Fruit fly (Drosophila melanogaster) whole organism, embryonic: ENCODE results near the gene Nf-YC.
A peak's percentile ranks its signal among the peaks of the same experiment; 100 is the strongest.

Experiments used
- Atf6 ChIP-seq: fragments of 200-800 bp; sonication (Bioruptor generic); IDR thresholded peaks from 2 replicates; pipeline ENCODE4 v1.3.6; 2022; ENCODE audit warnings: missing biosample characterization, missing genetic modification characterization
- CG10366 ChIP-seq: fragments of 200-800 bp; sonication (Bioruptor generic); IDR thresholded peaks from 2 replicates; pipeline ENCODE4 v1.3.6; 2022; ENCODE audit warnings: missing biosample characterization, missing genetic modification characterization
- CG10543 ChIP-seq: fragments of 200-800 bp; sonication (Bioruptor generic); optimal IDR thresholded peaks from 3 replicates; lab custom pipeline; 2017; ENCODE audit warnings: missing biosample characterization, mild to moderate bottlenecking, missing genetic modification characterization, moderate library complexity
- CG11695 ChIP-seq: fragments of 200-800 bp; sonication (Bioruptor generic); IDR thresholded peaks from 3 replicates; pipeline ENCODE4 v1.3.6; 2022; ENCODE audit warnings: missing biosample characterization, missing genetic modification characterization
- CG12659 ChIP-seq: fragments of 200-800 bp; sonication (Bioruptor generic); optimal IDR thresholded peaks from 3 replicates; lab custom pipeline; 2017; ENCODE audit warnings: mild to moderate bottlenecking, missing biosample characterization, missing genetic modification reagents, missing genetic modification characterization
- CG13123 ChIP-seq: fragments of 200-800 bp; sonication (Bioruptor generic); optimal IDR thresholded peaks from 2 replicates; lab custom pipeline; 2016; ENCODE audit warnings: missing biosample characterization, missing genetic modification characterization
- CG13775 ChIP-seq: fragments of 200-800 bp; sonication (Bioruptor generic); optimal IDR thresholded peaks from 3 replicates; lab custom pipeline; 2017; ENCODE audit warnings: missing biosample characterization, mild to moderate bottlenecking, missing genetic modification characterization
- CG15011 ChIP-seq: fragments of 200-800 bp; sonication (Bioruptor generic); optimal IDR thresholded peaks from 3 replicates; lab custom pipeline; 2018; ENCODE audit warnings: missing biosample characterization, mild to moderate bottlenecking, missing genetic modification characterization
- CG15269 ChIP-seq: fragments of 200-800 bp; sonication (Bioruptor generic); optimal IDR thresholded peaks from 2 replicates; lab custom pipeline; 2018; ENCODE audit warnings: missing biosample characterization, mild to moderate bottlenecking, missing genetic modification characterization, moderate library complexity
- CG1529 ChIP-seq: fragments of 200-800 bp; sonication (Bioruptor generic); optimal IDR thresholded peaks from 3 replicates; lab custom pipeline; 2018; ENCODE audit warnings: missing biosample characterization, missing genetic modification characterization
- CG1832 ChIP-seq: fragments of 200-800 bp; sonication (Bioruptor generic); optimal IDR thresholded peaks from 2 replicates; lab custom pipeline; 2017; ENCODE audit warnings: missing biosample characterization, mild to moderate bottlenecking, missing genetic modification characterization, inconsistent platforms
- CG2129 ChIP-seq: fragments of 200-800 bp; sonication (Bioruptor generic); IDR thresholded peaks from 2 replicates; pipeline ENCODE4 v1.3.6; 2022; ENCODE audit warnings: missing biosample characterization, missing genetic modification characterization; ENCODE audit not compliant: partially characterized antibody
- CG30020 ChIP-seq: fragments of 200-800 bp; optimal IDR thresholded peaks from 2 replicates; lab custom pipeline; 2019; ENCODE audit warnings: missing biosample characterization, mild to moderate bottlenecking, missing genetic modification characterization, moderate library complexity
- CG31365 ChIP-seq: fragments of 200-800 bp; sonication (Bioruptor generic); optimal IDR thresholded peaks from 2 replicates; lab custom pipeline; 2018; ENCODE audit warnings: missing biosample characterization, mild to moderate bottlenecking, missing genetic modification characterization
- CG32532 ChIP-seq: fragments of 200-800 bp; sonication (Bioruptor generic); IDR thresholded peaks from 2 replicates; pipeline ENCODE4 v1.3.6; 2022; ENCODE audit warnings: missing biosample characterization, missing genetic modification characterization
- CG4360 ChIP-seq: fragments of 200-800 bp; sonication (Bioruptor generic); IDR thresholded peaks from 2 replicates; pipeline ENCODE4 v1.3.6; 2022; ENCODE audit warnings: missing biosample characterization, missing genetic modification characterization
- CG4617 ChIP-seq: fragments of 200-800 bp; sonication (Bioruptor generic); optimal IDR thresholded peaks from 3 replicates; lab custom pipeline; 2016; ENCODE audit warnings: missing biosample characterization, missing genetic modification characterization, borderline replicate concordance
- CG4707 ChIP-seq: fragments of 200-800 bp; sonication (Bioruptor generic); optimal IDR thresholded peaks from 2 replicates; lab custom pipeline; 2018; ENCODE audit warnings: missing biosample characterization, mild to moderate bottlenecking, missing genetic modification characterization, moderate library complexity
- CG6175 ChIP-seq: fragments of 200-800 bp; sonication (Bioruptor generic); IDR thresholded peaks from 3 replicates; pipeline ENCODE4 v1.3.6; 2022; ENCODE audit warnings: missing biosample characterization, missing genetic modification characterization
- CG6254 ChIP-seq: fragments of 200-800 bp; sonication (Bioruptor generic); optimal IDR thresholded peaks from 3 replicates; lab custom pipeline; 2017; ENCODE audit warnings: mild to moderate bottlenecking, missing biosample characterization, missing genetic modification reagents, missing genetic modification characterization
- CG6654 ChIP-seq: fragments of 200-800 bp; sonication (Bioruptor generic); optimal IDR thresholded peaks from 2 replicates; lab custom pipeline; 2017; ENCODE audit warnings: missing biosample characterization, mild to moderate bottlenecking, missing genetic modification characterization
- CG7786 ChIP-seq: fragments of 200-800 bp; sonication (Bioruptor generic); optimal IDR thresholded peaks from 2 replicates; lab custom pipeline; 2016; ENCODE audit warnings: missing biosample characterization, missing genetic modification characterization
- CG7963 ChIP-seq: fragments of 200-800 bp; sonication (Bioruptor generic); IDR thresholded peaks from 3 replicates; pipeline ENCODE4 v1.3.6; 2022; ENCODE audit warnings: missing biosample characterization, missing genetic modification characterization; ENCODE audit not compliant: partially characterized antibody
- CG8290 ChIP-seq, 3 experiments: fragments of 200-800 bp; sonication (Bioruptor generic); optimal IDR thresholded peaks; 2 replicates each; lab custom pipeline; 2016 to 2019; ENCODE audit warnings: missing biosample characterization in 3 of 3, missing genetic modification characterization in 3 of 3, mild to moderate bottlenecking in 2 of 3, moderate library complexity in 1 of 3
- CG8924 ChIP-seq: fragments of 200-800 bp; optimal IDR thresholded peaks from 3 replicates; lab custom pipeline; 2019; ENCODE audit warnings: missing biosample characterization, mild to moderate bottlenecking, missing genetic modification characterization, moderate library complexity
- CG9727 ChIP-seq: fragments of 200-800 bp; sonication (Bioruptor generic); optimal IDR thresholded peaks from 3 replicates; lab custom pipeline; 2017; ENCODE audit warnings: missing biosample characterization, mild to moderate bottlenecking, missing genetic modification characterization
- D19B ChIP-seq: fragments of 200-800 bp; sonication (Bioruptor generic); optimal IDR thresholded peaks from 2 replicates; lab custom pipeline; 2017; ENCODE audit warnings: missing biosample characterization, mild to moderate bottlenecking, missing genetic modification characterization
- Dip2 ChIP-seq: fragments of 200-800 bp; sonication (Bioruptor generic); IDR thresholded peaks from 2 replicates; pipeline ENCODE4 v1.3.6; 2022; ENCODE audit warnings: missing biosample characterization, missing genetic modification characterization
- HLH3B ChIP-seq: fragments of 200-800 bp; sonication (Bioruptor generic); IDR thresholded peaks from 2 replicates; pipeline ENCODE4 v1.3.6; 2022; ENCODE audit warnings: missing biosample characterization, missing genetic modification characterization
- HLHmδ ChIP-seq: fragments of 200-800 bp; sonication (Bioruptor generic); optimal IDR thresholded peaks from 2 replicates; lab custom pipeline; 2018; ENCODE audit warnings: missing biosample characterization, mild to moderate bottlenecking, missing genetic modification characterization, moderate library complexity
- Ptx1 ChIP-seq: fragments of 200-800 bp; sonication (Bioruptor generic); IDR thresholded peaks from 2 replicates; pipeline ENCODE4 v1.3.6; 2022; ENCODE audit warnings: missing biosample characterization, missing genetic modification characterization
- Rx ChIP-seq: fragments of 200-800 bp; sonication (Bioruptor generic); IDR thresholded peaks from 2 replicates; pipeline ENCODE4 v1.3.6; 2022; ENCODE audit warnings: missing biosample characterization, missing genetic modification characterization
- Sox102F ChIP-seq: fragments of 200-800 bp; sonication (Bioruptor generic); optimal IDR thresholded peaks from 2 replicates; lab custom pipeline; 2018; ENCODE audit warnings: missing biosample characterization, mild to moderate bottlenecking, missing genetic modification characterization, moderate library complexity
- Taf1 ChIP-seq: fragments of 200-800 bp; sonication (Bioruptor generic); IDR thresholded peaks from 2 replicates; pipeline ENCODE4 v1.3.6; 2022; ENCODE audit warnings: missing biosample characterization, missing genetic modification characterization
- az2 ChIP-seq: fragments of 200-800 bp; sonication (Bioruptor generic); optimal IDR thresholded peaks from 3 replicates; lab custom pipeline; 2016; ENCODE audit warnings: missing biosample characterization, missing genetic modification characterization
- bab2 ChIP-seq: fragments of 200-800 bp; sonication (Bioruptor generic); optimal IDR thresholded peaks from 2 replicates; lab custom pipeline; 2016; ENCODE audit warnings: missing biosample characterization, missing genetic modification characterization
- chn ChIP-seq: fragments of 200-800 bp; sonication (Bioruptor generic); optimal IDR thresholded peaks from 2 replicates; lab custom pipeline; 2016; ENCODE audit warnings: missing biosample characterization, missing genetic modification characterization
- dan ChIP-seq: fragments of 200-800 bp; sonication (Bioruptor generic); IDR thresholded peaks from 2 replicates; pipeline ENCODE4 v1.3.6; 2022; ENCODE audit warnings: missing biosample characterization, missing genetic modification characterization
- esg ChIP-seq: fragments of 200-800 bp; sonication (Bioruptor generic); conservative IDR thresholded peaks from 2 replicates; pipeline ENCODE4 v1.3.6; 2022; ENCODE audit warnings: missing biosample characterization, missing genetic modification characterization
- kay ChIP-seq: fragments of 200-800 bp; sonication (Bioruptor generic); optimal IDR thresholded peaks from 2 replicates; lab custom pipeline; 2016; ENCODE audit warnings: missing biosample characterization, missing genetic modification characterization
- klu ChIP-seq: fragments of 200-800 bp; sonication (Bioruptor generic); IDR thresholded peaks from 2 replicates; pipeline ENCODE4 v1.3.6; 2022; ENCODE audit warnings: missing biosample characterization, missing genetic modification characterization
- lmd ChIP-seq: fragments of 200-800 bp; sonication (Bioruptor generic); IDR thresholded peaks from 2 replicates; pipeline ENCODE4 v1.3.6; 2022; ENCODE audit warnings: missing biosample characterization, missing genetic modification characterization
- lola ChIP-seq, 3 experiments: fragments of >200 bp in 2 of 3; fragments of 200-800 bp in 1 of 3; sonication (Bioruptor generic) in 1 of 3; optimal IDR thresholded peaks; 2 replicates each; lab custom pipeline; 2017 to 2019; ENCODE audit warnings: missing biosample characterization in 3 of 3, missing genetic modification characterization in 3 of 3, mild to moderate bottlenecking in 1 of 3, moderate library complexity in 1 of 3
- org-1 ChIP-seq: fragments of 200-800 bp; sonication (Bioruptor generic); optimal IDR thresholded peaks from 2 replicates; lab custom pipeline; 2017; ENCODE audit warnings: missing biosample characterization, missing genetic modification characterization
- p53 ChIP-seq: fragments of 200-800 bp; sonication (Bioruptor generic); optimal IDR thresholded peaks from 2 replicates; lab custom pipeline; 2016; ENCODE audit warnings: missing biosample characterization, missing genetic modification characterization
- run ChIP-seq: fragments of 200-800 bp; sonication (Bioruptor generic); optimal IDR thresholded peaks from 3 replicates; lab custom pipeline; 2018; ENCODE audit warnings: missing biosample characterization, mild to moderate bottlenecking, missing genetic modification characterization
- sima ChIP-seq: fragments of 200-800 bp; sonication (Bioruptor generic); optimal IDR thresholded peaks from 2 replicates; lab custom pipeline; 2016; ENCODE audit warnings: missing biosample characterization, missing genetic modification characterization
- trh ChIP-seq: fragments of 200-800 bp; sonication (Bioruptor generic); optimal IDR thresholded peaks from 2 replicates; lab custom pipeline; 2016; ENCODE audit warnings: missing biosample characterization, missing genetic modification characterization
- tx ChIP-seq: fragments of 200-800 bp; sonication (Bioruptor generic); optimal IDR thresholded peaks from 2 replicates; lab custom pipeline; 2016; ENCODE audit warnings: missing biosample characterization, missing genetic modification characterization
- zfh2 ChIP-seq: fragments of 200-800 bp; sonication (Bioruptor generic); optimal IDR thresholded peaks from 2 replicates; lab custom pipeline; 2016; ENCODE audit warnings: missing biosample characterization, missing genetic modification characterization

Gene Nf-YC

dm6 chrX:6868024-6868628 is 47.4 kb upstream of the Nf-YC start (continued):
- TF ChIP-seq p53 (no peak), CG10366 (no peak), lmd (GFP tag; lab: Robert Waterston, UW) (no peak), CG30020 (tag; lab: Kevin White, UChicago) (no peak), CG9727 (GFP tag; lab: Kevin White, UChicago) (no peak), CG6654 (GFP tag; lab: Kevin White, UChicago) (peak; percentile 6), CG6175 (GFP tag; lab: Robert Waterston, UW) (no peak), az2 (GFP tag; lab: Kevin White, UChicago) (no peak), CG15011 (GFP tag; lab: Kevin White, UChicago) (no peak), Taf1 (GFP tag; lab: Robert Waterston, UW) (no peak), trh (GFP tag; lab: Kevin White, UChicago) (no peak), CG12659 (GFP tag; lab: Kevin White, UChicago) (peak; percentile 27), CG4707 (GFP tag; lab: Kevin White, UChicago) (no peak), bab2 (GFP tag; lab: Kevin White, UChicago) (no peak), CG8290 (GFP tag; optimal IDR thresholded peaks at IDR 0.05; lab: Kevin White, UChicago) (no peak), CG8290 (tag; optimal IDR thresholded peaks at IDR 0.05; lab: Kevin White, UChicago) (peak in 1 of 2 experiments; percentile 48), CG4360 (peak; percentile 92), HLH3B (GFP tag; lab: Robert Waterston, UW) (no peak), dan (GFP tag; lab: Robert Waterston, UW) (no peak), CG1832 (GFP tag; lab: Kevin White, UChicago) (peak; percentile 30), CG13775 (GFP tag; lab: Kevin White, UChicago) (no peak), CG4617 (GFP tag; lab: Kevin White, UChicago) (no peak), zfh2 (no peak), CG15269 (tag; lab: Kevin White, UChicago) (no peak), Ptx1 (GFP tag; lab: Robert Waterston, UW) (no peak), run (tag; lab: Kevin White, UChicago) (no peak), CG7963 (GFP tag; lab: Robert Waterston, UW) (no peak; the same call in 2 of the 3 replicates), lola (GFP tag; optimal IDR thresholded peaks at IDR 0.05; lab: Kevin White, UChicago) (peak in 1 of 3 experiments; percentile 84), tx (GFP tag; lab: Kevin White, UChicago) (no peak), CG6254 (GFP tag; lab: Kevin White, UChicago) (no peak), CG8924 (tag; lab: Kevin White, UChicago) (no peak), klu (GFP tag; lab: Robert Waterston, UW) (no peak), esg (GFP tag; lab: Robert Waterston, UW) (no peak), Rx (GFP tag; lab: Robert Waterston, UW) (no peak), CG11695 (GFP tag; lab: Robert Waterston, UW) (no peak), org-1 (GFP tag; lab: Kevin White, UChicago) (no peak), CG32532 (no peak), HLHmδ (no peak), kay (no peak), CG31365 (no peak), CG13123 (GFP tag; lab: Kevin White, UChicago) (no peak), CG2129 (GFP tag; lab: Robert Waterston, UW) (no peak), CG1529 (no peak), Sox102F (no peak), Atf6 (GFP tag; lab: Robert Waterston, UW) (peak; percentile 33; the same call in 1 of the 2 replicates), CG10543 (peak; percentile 13), CG7786 (GFP tag; lab: Kevin White, UChicago) (no peak), D19B (GFP tag; lab: Kevin White, UChicago) (no peak), sima (GFP tag; lab: Kevin White, UChicago) (no peak), Dip2 (GFP tag; lab: Robert Waterston, UW) (no peak), chn (GFP tag; lab: Kevin White, UChicago) (no peak)
